Fruit fly (Drosophila melanogaster): ENCODE data around the gene Rab1.

The Rab1 gene

dm6 chr3R:21268873-21269272 is at the start of gene Rab1:
TSS of gene Rab1 (minus strand) at chr3R:21269060.
- peak; percentile 50 for TF ChIP-seq pad (GFP tag; optimal IDR thresholded peaks at IDR 0.05)
- TF ChIP-seq CG12768 (GFP tag; optimal IDR thresholded peaks at IDR 0.05), result peak; percentile 65
- TF ChIP-seq CG1620 (GFP tag; optimal IDR thresholded peaks at IDR 0.05), result peak; percentile 73
- TF ChIP-seq ovo (GFP tag; optimal IDR thresholded peaks at IDR 0.05), result peak; percentile 40
- TF ChIP-seq kay (GFP tag; ENCODE audit: borderline replicate concordance), result peak; percentile 61
- TF ChIP-seq tj (GFP tag; optimal IDR thresholded peaks at IDR 0.05), result peak; percentile 42
- TF ChIP-seq CG5204 (GFP tag; optimal IDR thresholded peaks at IDR 0.05), result no peak
- TF ChIP-seq Clk (GFP tag; optimal IDR thresholded peaks at IDR 0.05), result no peak
- TF ChIP-seq CG33017 (tag; optimal IDR thresholded peaks at IDR 0.05), result peak; percentile 29
- TF ChIP-seq CG14711 (tag; optimal IDR thresholded peaks at IDR 0.05), result peak; percentile 17
- peak; percentile 68 for TF ChIP-seq bab1 (GFP tag; optimal IDR thresholded peaks at IDR 0.05)
- TF ChIP-seq CG11617 (GFP tag; optimal IDR thresholded peaks at IDR 0.05), result peak; percentile 10
- peak; percentile 72 for TF ChIP-seq Hr96 (GFP tag; optimal IDR thresholded peaks at IDR 0.05)
- no peak for TF ChIP-seq cnc (optimal IDR thresholded peaks at IDR 0.05)
- peak; percentile 42 for TF ChIP-seq cic (GFP tag; optimal IDR thresholded peaks at IDR 0.05)
- peak; percentile 19 for TF ChIP-seq CG7045 (GFP tag; optimal IDR thresholded peaks at IDR 0.05)
- peak; percentile 61 for TF ChIP-seq CG7101 (tag; optimal IDR thresholded peaks at IDR 0.05)
- peak; percentile 63 for TF ChIP-seq toe (GFP tag; optimal IDR thresholded peaks at IDR 0.05)
- peak; percentile 71 for TF ChIP-seq Mnt (GFP tag; optimal IDR thresholded peaks at IDR 0.05)
- peak; percentile 80 for TF ChIP-seq Crg-1 (GFP tag; optimal IDR thresholded peaks at IDR 0.05)

DNA sequence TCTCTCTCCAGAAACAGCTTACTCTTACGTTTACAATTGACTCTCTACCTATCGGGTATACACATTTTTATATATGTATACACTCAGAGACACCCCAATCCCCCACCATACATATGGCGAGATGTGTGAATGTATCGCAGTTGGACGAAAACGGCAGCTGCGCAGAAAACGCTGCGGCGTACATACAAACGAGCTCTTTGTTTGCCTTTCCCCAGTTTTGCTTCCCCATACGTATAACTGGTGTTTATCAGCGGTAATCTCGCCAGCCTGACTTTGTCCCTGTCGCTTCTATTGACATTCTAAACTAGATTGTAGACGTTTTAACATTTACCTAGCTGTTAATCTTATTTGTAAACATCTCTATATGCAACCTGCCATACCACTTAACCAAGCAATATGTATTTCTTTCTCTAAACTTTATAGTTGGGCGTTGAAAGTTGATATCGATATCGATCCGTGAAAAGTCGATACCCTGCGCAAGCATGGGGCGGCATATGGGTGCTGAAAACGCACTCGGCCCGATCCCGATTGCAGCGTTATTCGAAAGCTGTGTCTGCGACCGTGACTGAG is 28.6 kb upstream of the Rab1 start:
- TF ChIP-seq cic (GFP tag; optimal IDR thresholded peaks at IDR 0.05) (peak; percentile 86), Hr96 (GFP tag; optimal IDR thresholded peaks at IDR 0.05) (peak; percentile 68), CG5204 (GFP tag; optimal IDR thresholded peaks at IDR 0.05) (peak; percentile 45), CG7101 (tag; optimal IDR thresholded peaks at IDR 0.05) (peak; percentile 88), Clk (GFP tag; optimal IDR thresholded peaks at IDR 0.05) (peak; percentile 43), ovo (GFP tag; optimal IDR thresholded peaks at IDR 0.05) (peak; percentile 88), CG7045 (GFP tag; optimal IDR thresholded peaks at IDR 0.05) (peak; percentile 80), cnc (optimal IDR thresholded peaks at IDR 0.05) (no peak), Mnt (GFP tag; optimal IDR thresholded peaks at IDR 0.05) (peak; percentile 52), pad (GFP tag; optimal IDR thresholded peaks at IDR 0.05) (peak; percentile 91), bab1 (GFP tag; optimal IDR thresholded peaks at IDR 0.05) (no peak), tj (GFP tag; optimal IDR thresholded peaks at IDR 0.05) (no peak), toe (GFP tag; optimal IDR thresholded peaks at IDR 0.05) (peak; percentile 69), CG1620 (GFP tag; optimal IDR thresholded peaks at IDR 0.05) (peak; percentile 47), CG12768 (GFP tag; optimal IDR thresholded peaks at IDR 0.05) (peak; percentile 66), kay (GFP tag; ENCODE audit: borderline replicate concordance) (peak; percentile 98), Crg-1 (GFP tag; optimal IDR thresholded peaks at IDR 0.05) (peak; percentile 96), CG33017 (tag; optimal IDR thresholded peaks at IDR 0.05) (peak; percentile 82), CG11617 (GFP tag; optimal IDR thresholded peaks at IDR 0.05) (peak; percentile 23), CG14711 (tag; optimal IDR thresholded peaks at IDR 0.05) (peak; percentile 56)

DNA sequence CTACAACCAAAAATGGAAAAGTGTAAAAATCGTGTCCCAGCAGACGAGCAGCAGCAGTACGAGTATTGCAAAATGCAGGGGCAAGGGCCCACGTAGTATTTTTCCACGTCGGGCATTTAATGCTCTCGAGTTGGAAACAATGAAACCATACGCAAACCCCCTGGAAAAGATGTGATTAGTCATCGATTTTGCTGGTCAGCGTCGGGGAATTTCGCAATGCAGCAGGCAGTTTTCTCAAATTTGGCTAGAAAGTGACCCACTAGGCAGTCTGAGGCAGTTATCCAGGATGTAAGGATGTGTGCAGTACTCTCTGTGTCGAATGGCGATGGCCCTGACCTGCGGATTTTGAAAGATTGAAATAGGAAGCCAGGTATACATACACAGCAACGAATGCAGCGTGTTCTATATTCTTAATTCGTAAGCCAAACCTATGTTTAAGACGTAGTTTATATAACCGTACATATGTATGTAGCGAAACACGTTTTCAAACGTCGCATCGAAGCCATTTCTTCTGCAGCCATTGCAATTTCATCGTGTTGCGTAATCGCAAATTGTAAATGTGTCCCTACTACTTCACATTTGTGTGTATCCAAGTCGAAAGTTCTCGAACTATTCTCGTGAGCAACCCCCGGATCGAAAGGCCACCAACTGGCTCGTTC is 28.0 kb upstream of the Rab1 start:
- TF ChIP-seq tj (GFP tag; optimal IDR thresholded peaks at IDR 0.05), result peak; percentile 22
- TF ChIP-seq Hr96 (GFP tag; optimal IDR thresholded peaks at IDR 0.05), result peak; percentile 62
- TF ChIP-seq CG1620 (GFP tag; optimal IDR thresholded peaks at IDR 0.05), result peak; percentile 69
- peak; percentile 93 for TF ChIP-seq kay (GFP tag; ENCODE audit: borderline replicate concordance)
- peak; percentile 61 for TF ChIP-seq Clk (GFP tag; optimal IDR thresholded peaks at IDR 0.05)
- no peak for TF ChIP-seq CG33017 (tag; optimal IDR thresholded peaks at IDR 0.05)
- no peak for TF ChIP-seq Crg-1 (GFP tag; optimal IDR thresholded peaks at IDR 0.05)
- peak; percentile 27 for TF ChIP-seq ovo (GFP tag; optimal IDR thresholded peaks at IDR 0.05)

DNA sequence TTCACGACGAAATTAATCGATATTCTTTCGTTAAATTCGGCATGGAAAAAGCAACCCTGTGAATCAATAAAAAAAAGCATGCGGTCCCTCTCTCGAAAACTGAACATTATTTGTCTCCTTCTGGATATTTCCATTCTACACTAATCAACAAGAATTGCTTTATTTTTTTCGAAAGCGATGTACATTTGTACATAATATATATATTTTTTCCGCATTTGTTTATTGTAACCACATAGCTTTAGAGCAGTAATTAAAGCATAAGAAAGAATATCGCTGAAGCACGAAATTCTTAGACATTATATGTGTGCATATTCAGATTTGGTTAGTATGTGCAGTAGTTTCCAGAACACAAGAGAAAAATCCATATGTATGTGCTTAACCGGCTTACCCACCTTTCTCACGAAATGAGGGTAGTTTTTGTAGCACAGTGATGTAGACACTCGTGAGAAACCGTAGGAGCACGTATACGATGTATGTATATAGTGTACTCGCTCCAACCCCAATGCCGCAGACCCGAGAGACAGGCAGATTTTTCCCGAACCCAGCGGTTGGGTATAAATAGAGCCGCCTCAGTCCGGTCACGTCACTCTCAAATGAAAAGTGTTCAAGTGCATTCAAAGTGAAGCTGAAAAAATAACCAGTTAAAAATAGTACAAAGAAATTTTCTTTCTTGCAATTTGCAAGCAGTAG is 27.3 kb upstream of the Rab1 start:
- peak; percentile 10 for TF ChIP-seq Hr96 (GFP tag; optimal IDR thresholded peaks at IDR 0.05)
- TF ChIP-seq Clk (GFP tag; optimal IDR thresholded peaks at IDR 0.05), result peak; percentile 63
- TF ChIP-seq cnc (optimal IDR thresholded peaks at IDR 0.05), result no peak
- peak; percentile 91 for TF ChIP-seq CG5204 (GFP tag; optimal IDR thresholded peaks at IDR 0.05)
- TF ChIP-seq CG1620 (GFP tag; optimal IDR thresholded peaks at IDR 0.05), result no peak
- TF ChIP-seq pad (GFP tag; optimal IDR thresholded peaks at IDR 0.05), result peak; percentile 84
- peak; percentile 99 for TF ChIP-seq kay (GFP tag; ENCODE audit: borderline replicate concordance)
- peak; percentile 87 for TF ChIP-seq CG33017 (tag; optimal IDR thresholded peaks at IDR 0.05)
- TF ChIP-seq Mnt (GFP tag; optimal IDR thresholded peaks at IDR 0.05), result peak; percentile 52
- TF ChIP-seq CG14711 (tag; optimal IDR thresholded peaks at IDR 0.05), result peak; percentile 87
- peak; percentile 37 for TF ChIP-seq tj (GFP tag; optimal IDR thresholded peaks at IDR 0.05)
- peak; percentile 70 for TF ChIP-seq Crg-1 (GFP tag; optimal IDR thresholded peaks at IDR 0.05)
- peak; percentile 57 for TF ChIP-seq bab1 (GFP tag; optimal IDR thresholded peaks at IDR 0.05)
- peak; percentile 92 for TF ChIP-seq CG11617 (GFP tag; optimal IDR thresholded peaks at IDR 0.05)
- TF ChIP-seq ovo (GFP tag; optimal IDR thresholded peaks at IDR 0.05), result peak; percentile 82
- peak; percentile 90 for TF ChIP-seq CG7045 (GFP tag; optimal IDR thresholded peaks at IDR 0.05)
- peak; percentile 45 for TF ChIP-seq cic (GFP tag; optimal IDR thresholded peaks at IDR 0.05)
- TF ChIP-seq toe (GFP tag; optimal IDR thresholded peaks at IDR 0.05), result peak; percentile 78
- TF ChIP-seq CG12768 (GFP tag; optimal IDR thresholded peaks at IDR 0.05), result peak; percentile 93
- peak; percentile 82 for TF ChIP-seq CG7101 (tag; optimal IDR thresholded peaks at IDR 0.05)

DNA sequence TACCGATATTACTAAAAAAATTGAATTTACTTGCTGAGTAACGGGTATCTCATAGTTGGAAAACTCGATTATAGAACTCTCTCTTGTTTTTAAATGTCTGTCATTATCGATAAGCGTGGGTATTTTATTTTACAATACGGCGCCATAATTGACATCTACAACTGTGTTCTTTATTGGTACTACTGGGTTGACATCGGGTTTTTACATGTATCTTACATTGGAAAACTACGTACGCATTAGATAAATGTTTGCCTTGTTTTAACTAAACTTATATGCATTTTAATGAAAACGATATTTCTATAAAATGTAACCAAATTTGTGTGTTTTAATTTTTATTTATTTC is 26.8 kb upstream of the Rab1 start:
- TF ChIP-seq pad (GFP tag; optimal IDR thresholded peaks at IDR 0.05), result no peak
- peak; percentile 36 for TF ChIP-seq bab1 (GFP tag; optimal IDR thresholded peaks at IDR 0.05)
